Fruit fly (Drosophila melanogaster): ENCODE measurements around the gene ens.

DNA sequence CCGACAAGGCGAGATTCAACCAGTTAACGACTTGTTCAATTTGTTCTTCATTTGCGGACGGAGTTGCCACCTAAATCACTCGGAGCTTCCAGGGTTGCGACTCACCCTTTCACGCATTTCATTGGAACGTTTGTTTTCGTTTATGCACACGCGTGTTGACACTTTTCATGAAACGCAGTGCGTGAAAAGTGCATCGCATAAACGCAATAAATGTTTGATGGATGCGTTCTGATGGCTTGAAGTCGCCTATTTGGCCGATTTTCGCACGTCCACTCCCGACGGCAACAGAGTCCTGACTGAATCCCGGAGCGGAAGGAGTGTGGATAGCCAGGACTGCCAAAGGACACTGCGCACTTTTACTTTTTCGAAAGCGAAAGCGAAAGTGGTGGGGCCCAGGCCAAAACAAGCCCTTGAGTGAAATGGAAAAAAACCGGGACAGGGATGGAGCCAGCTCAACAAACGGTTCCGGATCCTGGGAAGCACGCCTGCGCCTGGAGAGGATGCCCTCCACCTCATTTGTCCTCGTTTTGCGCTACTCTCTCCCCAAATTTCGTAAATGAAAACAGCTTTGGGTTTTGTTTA is 43.7 kb upstream of the ens start, which contains the start of gene Teh4:
- TF ChIP-seq fru (GFP tag; optimal IDR thresholded peaks at IDR 0.05), result no peak
- TF ChIP-seq CG9705 (GFP tag; optimal IDR thresholded peaks at IDR 0.05), result no peak
- TF ChIP-seq pan (optimal IDR thresholded peaks at IDR 0.05), result no peak
- TF ChIP-seq Abd-B (GFP tag; optimal IDR thresholded peaks at IDR 0.05), result no peak
- TF ChIP-seq br (GFP tag; optimal IDR thresholded peaks at IDR 0.05), result no peak
- TF ChIP-seq N (GFP tag; optimal IDR thresholded peaks at IDR 0.05), result no peak
- TF ChIP-seq Dfd (GFP tag; optimal IDR thresholded peaks at IDR 0.05), result no peak
- no peak for TF ChIP-seq Hnf4 (GFP tag; optimal IDR thresholded peaks at IDR 0.05)
- no peak for TF ChIP-seq rgr (GFP tag; optimal IDR thresholded peaks at IDR 0.05)
- TF ChIP-seq usp (GFP tag; optimal IDR thresholded peaks at IDR 0.05), result no peak
- no peak for TF ChIP-seq h (GFP tag; optimal IDR thresholded peaks at IDR 0.05)
- TF ChIP-seq psq (GFP tag; optimal IDR thresholded peaks at IDR 0.05), result no peak

All from whole organism, wandering third instar larva.